Worm (Caenorhabditis elegans) whole organism, early embryonic: ENCODE results near the gene rml-1.

Experiments used
- B0310.2 ChIP-seq: sonication (generic microtip); optimal IDR thresholded peaks from 2 replicates; lab custom pipeline; 2016; ENCODE audit warnings: mild to moderate bottlenecking, missing genetic modification characterization, missing compliant biosample characterization
- ama-1 ChIP-seq: fragments of 150-350 bp; optimal IDR thresholded peaks from 2 replicates; lab custom pipeline; 2014
- sea-1 ChIP-seq: fragments of 200-800 bp; sonication (Bioruptor generic); conservative IDR thresholded peaks from 2 replicates; pipeline ENCODE4 v1.3.6; 2022; ENCODE audit warnings: missing genetic modification characterization, missing compliant biosample characterization
- tbx-37 ChIP-seq: fragments of 200-800 bp; sonication (Bioruptor generic); conservative IDR thresholded peaks from 2 replicates; pipeline ENCODE4 v1.3.6; 2022; ENCODE audit warnings: missing genetic modification reagents, missing genetic modification characterization, missing compliant biosample characterization
- tra-4 ChIP-seq: sonication (generic microtip); optimal IDR thresholded peaks from 2 replicates; lab custom pipeline; 2017; ENCODE audit warnings: missing genetic modification characterization, missing compliant biosample characterization

DNA sequence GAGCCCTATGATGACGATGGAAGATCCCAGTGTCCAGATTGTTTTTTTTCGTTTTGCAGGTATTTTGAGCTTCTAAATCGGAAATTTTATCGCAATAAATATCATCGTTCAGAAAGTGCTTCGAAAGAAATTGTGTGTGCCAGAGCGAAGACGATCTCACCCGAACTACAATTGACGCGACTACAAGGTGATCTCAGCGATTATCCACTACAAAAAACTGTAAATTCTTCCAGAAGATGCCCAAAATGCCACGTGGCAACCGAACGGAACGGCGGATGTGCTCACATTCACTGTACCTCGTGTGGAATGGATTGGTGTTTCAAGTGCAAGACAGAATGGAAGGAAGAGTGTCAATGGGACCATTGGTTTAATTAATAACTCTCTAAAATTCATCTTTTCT is 5.0 kb upstream of the rml-1 start, which contains the start of gene mdt-29:
- no peak for TF ChIP-seq sea-1 (GFP tag; lab: Robert Waterston, UW)
- TF ChIP-seq ama-1 (lab: Kevin White, UChicago) = no peak
- no peak for TF ChIP-seq tbx-37
- TF ChIP-seq B0310.2 (tag; lab: Kevin White, UChicago) = no peak
- TF ChIP-seq tra-4 = no peak
